Fruit fly (Drosophila melanogaster): Measurements from ENCODE around the gene Orct.

Gene Orct

dm6 chr3R:24298534-24298936, 22.5 kb downstream of the Orct start (continued):
- TF ChIP-seq CG11695 (GFP tag; IDR thresholded peaks at IDR 0.05) (0 out of 3 replicates have a peak, but pooled peaks have one; percentile 22), CG7372 (GFP tag; IDR thresholded peaks at IDR 0.05) (no peak)

DNA sequence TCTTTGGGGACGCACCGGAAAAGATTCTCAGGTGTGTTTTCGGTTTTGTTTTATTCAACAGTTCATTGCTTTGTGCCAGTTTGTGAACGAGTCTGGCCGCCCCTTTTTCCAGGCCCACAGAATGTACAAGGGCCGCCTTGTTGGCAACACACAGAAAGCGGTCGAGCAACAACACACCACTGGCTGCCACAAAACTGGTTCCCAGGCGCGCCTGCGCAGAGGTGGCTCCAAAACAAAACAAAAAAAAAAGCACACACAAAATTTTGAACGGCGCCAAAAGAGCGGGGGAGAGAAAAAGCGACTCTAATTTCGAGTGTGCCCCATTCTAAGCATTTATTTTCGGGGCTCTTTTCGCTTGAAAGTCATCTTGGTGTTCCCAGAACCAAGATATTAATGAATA, 23.1 kb downstream of the Orct start:
- TF ChIP-seq CG14860 (GFP tag; IDR thresholded peaks at IDR 0.05; ENCODE audit: partially characterized antibody) (no peak), vnd (GFP tag; IDR thresholded peaks at IDR 0.05; ENCODE audit: partially characterized antibody) (no peak), seq (GFP tag; IDR thresholded peaks at IDR 0.05) (no peak), CG6654 (GFP tag; optimal IDR thresholded peaks at IDR 0.05) (no peak), pnt (GFP tag; optimal IDR thresholded peaks at IDR 0.05) (no peak), CG10274 (GFP tag; optimal IDR thresholded peaks at IDR 0.05) (no peak), al (GFP tag; IDR thresholded peaks at IDR 0.05) (no peak), Oaz (GFP tag; IDR thresholded peaks at IDR 0.05) (no peak), Ets65A (GFP tag) (no peak), lbe (GFP tag; optimal IDR thresholded peaks at IDR 0.05) (no peak), NC2α (GFP tag; optimal IDR thresholded peaks at IDR 0.05) (no peak), H2.0 (GFP tag; IDR thresholded peaks at IDR 0.05) (no peak), dysf (GFP tag; IDR thresholded peaks at IDR 0.05) (no peak), CG7786 (GFP tag; optimal IDR thresholded peaks at IDR 0.05) (no peak), hbn (GFP tag; IDR thresholded peaks at IDR 0.05; ENCODE audit: partially characterized antibody) (no peak), Hey (tag; optimal IDR thresholded peaks at IDR 0.05) (no peak), dmrt99B (tag; optimal IDR thresholded peaks at IDR 0.05) (no peak), CG6175 (GFP tag; IDR thresholded peaks at IDR 0.05) (peak; percentile 91), rib (GFP tag; IDR thresholded peaks at IDR 0.05) (no peak), oc (tag; optimal IDR thresholded peaks at IDR 0.05) (no peak), cas (GFP tag; IDR thresholded peaks at IDR 0.05) (no peak), CG1647 (GFP tag; optimal IDR thresholded peaks at IDR 0.05) (no peak), CG17186 (GFP tag; optimal IDR thresholded peaks at IDR 0.05) (no peak), CG13424 (tag; optimal IDR thresholded peaks at IDR 0.05) (no peak), CG15601 (tag; optimal IDR thresholded peaks at IDR 0.05) (no peak), CG4617 (GFP tag; optimal IDR thresholded peaks at IDR 0.05; ENCODE audit: borderline replicate concordance) (no peak), Dbx (GFP tag; IDR thresholded peaks at IDR 0.05) (no peak), CG10431 (GFP tag; optimal IDR thresholded peaks at IDR 0.05) (no peak), CG14667 (GFP tag; IDR thresholded peaks at IDR 0.05) (no peak), nom (GFP tag; optimal IDR thresholded peaks at IDR 0.05) (peak; percentile 6), da (GFP tag; optimal IDR thresholded peaks at IDR 0.05) (no peak), CG2202 (tag; optimal IDR thresholded peaks at IDR 0.05) (no peak), zfh1 (GFP tag; IDR thresholded peaks at IDR 0.05) (no peak), Dip2 (GFP tag; IDR thresholded peaks at IDR 0.05) (no peak), onecut (GFP tag; IDR thresholded peaks at IDR 0.05) (no peak), CG10147 (GFP tag; optimal IDR thresholded peaks at IDR 0.05) (no peak), Elba2 (GFP tag; optimal IDR thresholded peaks at IDR 0.05) (no peak), CG15269 (tag; optimal IDR thresholded peaks at IDR 0.05) (no peak), CG11696 (GFP tag; IDR thresholded peaks at IDR 0.05) (no peak), CG7357 (GFP tag; IDR thresholded peaks at IDR 0.05) (no peak), Med (GFP tag) (peak; percentile 39), kni (GFP tag; optimal IDR thresholded peaks at IDR 0.05) (peak; percentile 20), CG8281 (tag; optimal IDR thresholded peaks at IDR 0.05) (no peak), nau (GFP tag; optimal IDR thresholded peaks at IDR 0.05) (no peak), tgo (GFP tag; IDR thresholded peaks at IDR 0.05) (no peak), CG5953 (GFP tag; IDR thresholded peaks at IDR 0.05) (no peak), vvl (GFP tag; IDR thresholded peaks at IDR 0.05) (peak; percentile 25; the same call in 1 of the 2 replicates), Ets97D (GFP tag; optimal IDR thresholded peaks at IDR 0.05) (no peak), fd96Cb (tag; optimal IDR thresholded peaks at IDR 0.05) (no peak)
